Fruit fly (Drosophila melanogaster) whole organism, adult: ENCODE measurements around the gene Obp83cd.

Experiments used
- CG11617 ChIP-seq: fragments of 200-800 bp; sonication (Bioruptor generic); optimal IDR thresholded peaks from 2 replicates; lab custom pipeline; 2017; ENCODE audit warnings: mild to moderate bottlenecking, missing biosample characterization, missing genetic modification reagents, missing genetic modification characterization
- CG12768 ChIP-seq: fragments of 200-800 bp; sonication (Bioruptor generic); optimal IDR thresholded peaks from 2 replicates; lab custom pipeline; 2017; ENCODE audit warnings: missing biosample characterization, missing genetic modification characterization, mild to moderate bottlenecking, moderate library complexity, missing genetic modification reagents
- CG14711 ChIP-seq: fragments of 200-800 bp; sonication (Bioruptor generic); optimal IDR thresholded peaks from 2 replicates; lab custom pipeline; 2018; ENCODE audit warnings: missing biosample characterization, mild to moderate bottlenecking, missing genetic modification characterization, moderate library complexity
- CG7101 ChIP-seq: fragments of 200-800 bp; sonication (Bioruptor generic); optimal IDR thresholded peaks from 2 replicates; lab custom pipeline; 2018; ENCODE audit warnings: missing biosample characterization, mild to moderate bottlenecking, missing genetic modification characterization, moderate library complexity
- Clk ChIP-seq: fragments of 200-800 bp; sonication (Bioruptor generic); optimal IDR thresholded peaks from 2 replicates; lab custom pipeline; 2017; ENCODE audit warnings: missing biosample characterization, missing genetic modification characterization
- Hr96 ChIP-seq: fragments of 200-800 bp; sonication (Bioruptor generic); optimal IDR thresholded peaks from 2 replicates; lab custom pipeline; 2016; ENCODE audit warnings: missing biosample characterization, missing genetic modification characterization
- Mnt ChIP-seq: fragments of 200-800 bp; sonication (Bioruptor generic); optimal IDR thresholded peaks from 2 replicates; lab custom pipeline; 2016; ENCODE audit warnings: missing biosample characterization, mild to moderate bottlenecking, missing genetic modification characterization
- bab1 ChIP-seq: fragments of 200-800 bp; sonication (Bioruptor generic); optimal IDR thresholded peaks from 3 replicates; lab custom pipeline; 2019; ENCODE audit warnings: missing biosample characterization, mild to moderate bottlenecking, missing genetic modification characterization, moderate library complexity
- cic ChIP-seq: fragments of 200-800 bp; sonication (Bioruptor generic); optimal IDR thresholded peaks from 2 replicates; lab custom pipeline; 2017; ENCODE audit warnings: missing biosample characterization, mild to moderate bottlenecking, missing genetic modification characterization, moderate library complexity
- cnc ChIP-seq, 2 experiments: fragments of >200 bp; optimal IDR thresholded peaks; 2 replicates each; lab custom pipeline; 2017
- ovo ChIP-seq: fragments of 200-800 bp; sonication (Bioruptor generic); optimal IDR thresholded peaks from 2 replicates; lab custom pipeline; 2016; ENCODE audit warnings: missing biosample characterization, missing genetic modification characterization

DNA sequence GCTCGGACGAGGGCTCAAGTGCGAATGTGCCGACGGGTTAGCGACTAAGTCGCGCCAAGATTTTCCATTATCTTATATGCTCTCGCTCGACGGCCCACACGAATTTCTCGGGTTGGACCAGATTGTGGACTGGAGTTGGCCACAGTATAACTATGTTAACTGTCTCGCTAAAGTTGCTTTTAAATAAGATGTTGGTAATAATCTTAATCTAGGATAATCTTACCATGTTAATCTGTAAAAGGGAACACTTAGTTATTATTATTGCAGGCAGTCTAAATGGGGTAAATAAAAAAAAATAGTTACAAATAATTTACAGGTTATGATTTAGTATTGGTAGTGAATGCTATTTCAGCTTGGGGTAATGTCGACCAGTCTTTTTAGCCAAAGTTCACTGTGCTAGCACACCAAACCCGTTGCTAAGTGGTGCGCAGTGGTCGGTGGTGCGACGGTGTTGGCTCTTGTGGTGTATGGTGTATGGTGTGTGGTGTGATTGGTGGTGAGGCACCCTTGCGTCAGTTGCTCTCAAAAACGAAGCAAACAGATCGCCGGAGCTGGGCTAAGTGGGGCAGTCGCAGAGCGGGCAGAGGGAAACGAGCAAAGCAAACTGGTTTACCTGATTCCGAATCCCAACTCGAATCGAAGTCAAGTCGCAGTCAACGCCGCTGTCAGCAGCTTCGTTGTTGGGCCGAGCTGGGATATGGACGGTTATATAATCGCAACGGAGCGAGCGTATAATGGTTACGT, 4.5 kb downstream of the Obp83cd start, which contains the start of gene Obp83g:
- TF ChIP-seq bab1 (GFP tag; lab: Kevin White, UChicago) (no peak), CG14711 (no peak), CG12768 (GFP tag; lab: Kevin White, UChicago) (no peak), CG11617 (no peak), Hr96 (GFP tag; lab: Kevin White, UChicago) (no peak), Mnt (no peak), Clk (GFP tag; lab: Kevin White, UChicago) (no peak), ovo (no peak), cic (GFP tag; lab: Kevin White, UChicago) (no peak), cnc (optimal IDR thresholded peaks at IDR 0.05; lab: Kevin White, UChicago) (no peak), CG7101 (no peak)
